Worm (Caenorhabditis elegans) whole organism, L3 larva: Measurements from ENCODE around the gene Y57G11A.2.

Source experiments
- R02D3.7 ChIP-seq: fragments of 150-350 bp; optimal IDR thresholded peaks from 2 replicates; lab custom pipeline; 2014; ENCODE audit warnings: missing biosample characterization, missing genetic modification characterization
- ZK546.5 ChIP-seq: sonication (generic microtip); optimal IDR thresholded peaks from 2 replicates; lab custom pipeline; 2017; ENCODE audit warnings: missing biosample characterization, missing genetic modification characterization
- aly-2 ChIP-seq: fragments of 150-350 bp; optimal IDR thresholded peaks from 2 replicates; lab custom pipeline; 2014; ENCODE audit warnings: missing biosample characterization, missing genetic modification characterization
- ama-1 ChIP-seq: fragments of 150-350 bp; optimal IDR thresholded peaks from 2 replicates; lab custom pipeline; 2018
- ceh-16 ChIP-seq: sonication (generic microtip); optimal IDR thresholded peaks from 2 replicates; lab custom pipeline; 2017; ENCODE audit warnings: missing biosample characterization, missing genetic modification characterization
- ceh-28 ChIP-seq: fragments of 150-350 bp; optimal IDR thresholded peaks from 2 replicates; lab custom pipeline; 2014; ENCODE audit warnings: missing biosample characterization, missing genetic modification reagents, missing genetic modification characterization
- ceh-82 ChIP-seq: fragments of 150-350 bp; optimal IDR thresholded peaks from 2 replicates; lab custom pipeline; 2014; ENCODE audit warnings: missing biosample characterization, missing genetic modification characterization
- daf-12 ChIP-seq: fragments of 150-350 bp; optimal IDR thresholded peaks from 2 replicates; lab custom pipeline; 2014; ENCODE audit warnings: missing biosample characterization, missing genetic modification reagents, missing genetic modification characterization
- egl-27 ChIP-seq: sonication (generic microtip); optimal IDR thresholded peaks from 4 replicates; lab custom pipeline; 2017; ENCODE audit warnings: missing biosample characterization, missing genetic modification reagents, missing genetic modification characterization
- egl-5 ChIP-seq: fragments of 150-350 bp; optimal IDR thresholded peaks from 2 replicates; lab custom pipeline; 2017; ENCODE audit warnings: missing biosample characterization, missing genetic modification reagents, missing genetic modification characterization, inconsistent platforms
- elt-1 ChIP-seq: fragments of 150-350 bp; optimal IDR thresholded peaks from 2 replicates; lab custom pipeline; 2014; ENCODE audit warnings: missing biosample characterization, missing genetic modification characterization
- elt-2 ChIP-seq: sonication (generic microtip); optimal IDR thresholded peaks from 2 replicates; lab custom pipeline; 2016; ENCODE audit warnings: missing genetic modification reagents, mild to moderate bottlenecking, missing genetic modification characterization, missing compliant biosample characterization
- elt-3 ChIP-seq, 3 experiments: fragments of 150-350 bp in 1 of 3; sonication (generic microtip) in 2 of 3; optimal IDR thresholded peaks; 2 replicates in 2 of 3; 4 replicates in 1 of 3; lab custom pipeline; 2014 to 2017; ENCODE audit warnings: missing biosample characterization in 3 of 3, missing genetic modification characterization in 3 of 3
- fkh-10 ChIP-seq: sonication (generic microtip); optimal IDR thresholded peaks from 2 replicates; lab custom pipeline; 2017; ENCODE audit warnings: missing biosample characterization, missing genetic modification reagents, missing genetic modification characterization
- fkh-2 ChIP-seq: fragments of 150-350 bp; optimal IDR thresholded peaks from 2 replicates; lab custom pipeline; 2014; ENCODE audit warnings: missing biosample characterization, missing genetic modification reagents, missing genetic modification characterization
- fos-1 ChIP-seq: fragments of 150-350 bp; optimal IDR thresholded peaks from 2 replicates; lab custom pipeline; 2014; ENCODE audit warnings: missing biosample characterization, missing genetic modification characterization
- jun-1 ChIP-seq: fragments of 150-350 bp; optimal IDR thresholded peaks from 2 replicates; lab custom pipeline; 2014; ENCODE audit warnings: missing biosample characterization, missing genetic modification reagents, missing genetic modification characterization
- lin-15B ChIP-seq: fragments of 150-350 bp; optimal IDR thresholded peaks from 2 replicates; lab custom pipeline; 2014; ENCODE audit warnings: missing biosample characterization, missing genetic modification characterization
- lsy-12 ChIP-seq: sonication (generic microtip); optimal IDR thresholded peaks from 2 replicates; lab custom pipeline; 2016; ENCODE audit warnings: mild to moderate bottlenecking, missing genetic modification characterization, missing compliant biosample characterization
- mdl-1 ChIP-seq: fragments of 150-350 bp; optimal IDR thresholded peaks from 2 replicates; lab custom pipeline; 2014; ENCODE audit warnings: missing biosample characterization, missing genetic modification characterization
- mml-1 ChIP-seq: fragments of 150-350 bp; sonication (generic microtip); optimal IDR thresholded peaks from 3 replicates; lab custom pipeline; 2014; ENCODE audit warnings: missing biosample characterization, missing genetic modification characterization
- nfya-1 ChIP-seq: sonication (generic microtip); optimal IDR thresholded peaks from 2 replicates; lab custom pipeline; 2017; ENCODE audit warnings: missing genetic modification characterization, mild to moderate bottlenecking, missing compliant biosample characterization, antibody characterized with exemption, moderate library complexity; ENCODE audit not compliant: insufficient read depth
- nhr-11 ChIP-seq: fragments of 150-350 bp; optimal IDR thresholded peaks from 2 replicates; lab custom pipeline; 2014; ENCODE audit warnings: missing biosample characterization, missing genetic modification characterization
- nhr-12 ChIP-seq: fragments of 150-350 bp; optimal IDR thresholded peaks from 2 replicates; lab custom pipeline; 2014; ENCODE audit warnings: missing biosample characterization, missing genetic modification characterization
- nhr-23 ChIP-seq: fragments of 150-350 bp; optimal IDR thresholded peaks from 2 replicates; lab custom pipeline; 2014; ENCODE audit warnings: missing biosample characterization, missing genetic modification reagents, missing genetic modification characterization
- nhr-237 ChIP-seq: fragments of 150-350 bp; optimal IDR thresholded peaks from 2 replicates; lab custom pipeline; 2014; ENCODE audit warnings: missing biosample characterization, missing genetic modification characterization
- nhr-25 ChIP-seq: sonication (generic microtip); optimal IDR thresholded peaks from 2 replicates; lab custom pipeline; 2017; ENCODE audit warnings: missing biosample characterization, missing genetic modification characterization
- nhr-43 ChIP-seq: sonication (generic microtip); optimal IDR thresholded peaks from 2 replicates; lab custom pipeline; 2016; ENCODE audit warnings: mild to moderate bottlenecking, missing genetic modification characterization, missing compliant biosample characterization; ENCODE audit not compliant: poor library complexity, severe bottlenecking
- nhr-67 ChIP-seq: fragments of 150-350 bp; optimal IDR thresholded peaks from 2 replicates; lab custom pipeline; 2014; ENCODE audit warnings: missing biosample characterization, missing genetic modification characterization
- nhr-76 ChIP-seq: fragments of 150-350 bp; sonication (generic microtip); optimal IDR thresholded peaks from 5 replicates; lab custom pipeline; 2014; ENCODE audit warnings: missing biosample characterization, missing genetic modification characterization
- nhr-77 ChIP-seq: fragments of 150-350 bp; optimal IDR thresholded peaks from 2 replicates; lab custom pipeline; 2014; ENCODE audit warnings: missing biosample characterization, missing genetic modification characterization
- pha-4 ChIP-seq: fragments of 150-350 bp; optimal IDR thresholded peaks from 2 replicates; lab custom pipeline; 2014; ENCODE audit warnings: missing biosample characterization, missing genetic modification reagents, missing genetic modification characterization
- pqm-1 ChIP-seq: fragments of 150-350 bp; optimal IDR thresholded peaks from 2 replicates; lab custom pipeline; 2017; ENCODE audit warnings: missing biosample characterization, missing genetic modification characterization, inconsistent platforms
- sea-2 ChIP-seq: fragments of 150-350 bp; sonication (generic microtip); optimal IDR thresholded peaks from 4 replicates; lab custom pipeline; 2014; ENCODE audit warnings: missing biosample characterization, missing genetic modification reagents, missing genetic modification characterization
- skn-1 ChIP-seq: fragments of 150-350 bp; optimal IDR thresholded peaks from 2 replicates; lab custom pipeline; 2014; ENCODE audit warnings: missing biosample characterization, missing genetic modification characterization
- snpc-4 ChIP-seq: fragments of 150-350 bp; optimal IDR thresholded peaks from 2 replicates; lab custom pipeline; 2014; ENCODE audit warnings: missing biosample characterization, missing genetic modification characterization
- unc-39 ChIP-seq: sonication (generic microtip); optimal IDR thresholded peaks from 4 replicates; lab custom pipeline; 2017; ENCODE audit warnings: missing biosample characterization, missing genetic modification characterization
- zag-1 ChIP-seq: fragments of 150-350 bp; optimal IDR thresholded peaks from 2 replicates; lab custom pipeline; 2014; ENCODE audit warnings: missing biosample characterization, missing genetic modification characterization
- ztf-11 ChIP-seq: fragments of 150-350 bp; optimal IDR thresholded peaks from 2 replicates; lab custom pipeline; 2014; ENCODE audit warnings: missing biosample characterization, missing genetic modification characterization
- ztf-4 ChIP-seq: fragments of 150-350 bp; optimal IDR thresholded peaks from 2 replicates; lab custom pipeline; 2014; ENCODE audit warnings: missing biosample characterization, missing genetic modification characterization

Y57G11A.2 gene

ce11 chrIV:14519423-14519822 is at the start of gene Y57G11A.2, which contains the start of gene T27E7.1:
Gene Y57G11A.2 (minus strand): TSS chrIV:14519523.
Gene T27E7.1 (plus strand): TSS chrIV:14519759.
- no peak for TF ChIP-seq zag-1 (tag; lab: Kevin White, UChicago)
- no peak for TF ChIP-seq nhr-25 (tag; lab: Kevin White, UChicago)
- no peak for TF ChIP-seq daf-12 (tag; lab: Kevin White, UChicago)
- no peak for TF ChIP-seq ceh-16 (tag; lab: Kevin White, UChicago)
- TF ChIP-seq fkh-10, result no peak
- no peak for TF ChIP-seq nhr-67
- TF ChIP-seq egl-5 (tag; lab: Kevin White, UChicago), result no peak
- TF ChIP-seq elt-3 (tag; optimal IDR thresholded peaks at IDR 0.05; lab: Kevin White, UChicago), result no peak
- TF ChIP-seq nhr-23, result no peak
- TF ChIP-seq egl-27 (tag; lab: Kevin White, UChicago), result no peak
- no peak for TF ChIP-seq fos-1 (tag; lab: Kevin White, UChicago)
- TF ChIP-seq nhr-12, result no peak
- TF ChIP-seq pqm-1 (tag; lab: Kevin White, UChicago), result no peak
- TF ChIP-seq, all 47 proteins: peak for 0

ce11 chrIV:14565062-14565461 is 45.7 kb upstream of the Y57G11A.2 start, which contains the start of gene Y57G11B.2:
Gene Y57G11B.2 (plus strand): TSS chrIV:14565362.
- no peak for TF ChIP-seq jun-1 (tag; lab: Kevin White, UChicago)
- no peak for TF ChIP-seq R02D3.7 (tag; lab: Kevin White, UChicago)
- no peak for TF ChIP-seq pqm-1 (tag; lab: Kevin White, UChicago)
- TF ChIP-seq daf-12 (tag; lab: Kevin White, UChicago), result no peak
- no peak for TF ChIP-seq pha-4
- no peak for TF ChIP-seq nhr-43 (tag; lab: Kevin White, UChicago)
- no peak for TF ChIP-seq sea-2 (GFP tag; lab: Kevin White, UChicago)
- no peak for TF ChIP-seq mml-1
- TF ChIP-seq elt-1, result no peak
- TF ChIP-seq egl-27 (tag; lab: Kevin White, UChicago), result no peak
- no peak for TF ChIP-seq nhr-77 (tag; lab: Kevin White, UChicago)
- TF ChIP-seq nhr-76 (tag; lab: Kevin White, UChicago), result no peak
- no peak for TF ChIP-seq nhr-12
- no peak for TF ChIP-seq ceh-16 (tag; lab: Kevin White, UChicago)
- TF ChIP-seq ztf-11 (tag; lab: Kevin White, UChicago), result no peak
- TF ChIP-seq nhr-237, result no peak
- no peak for TF ChIP-seq nhr-25 (tag; lab: Kevin White, UChicago)
- no peak for TF ChIP-seq nhr-11 (tag; lab: Kevin White, UChicago)
- TF ChIP-seq ceh-28, result no peak
- no peak for TF ChIP-seq fos-1 (tag; lab: Kevin White, UChicago)

ce11 chrIV:14562649-14563268 is 43.4 kb upstream of the Y57G11A.2 start:
- TF ChIP-seq ceh-28 (no peak), lin-15B (tag; lab: Kevin White, UChicago) (no peak), lsy-12 (tag; lab: Kevin White, UChicago) (no peak), ZK546.5 (tag; lab: Kevin White, UChicago) (no peak), R02D3.7 (tag; lab: Kevin White, UChicago) (no peak), pqm-1 (tag; lab: Kevin White, UChicago) (peak; percentile 13), nhr-11 (tag; lab: Kevin White, UChicago) (no peak), ceh-82 (tag; lab: Kevin White, UChicago) (no peak), snpc-4 (peak; percentile 3), ztf-4 (tag; lab: Kevin White, UChicago) (no peak), pha-4 (peak; percentile 34), jun-1 (tag; lab: Kevin White, UChicago) (no peak), nhr-77 (tag; lab: Kevin White, UChicago) (no peak), fkh-2 (no peak), zag-1 (tag; lab: Kevin White, UChicago) (no peak), sea-2 (GFP tag; lab: Kevin White, UChicago) (no peak), unc-39 (tag; lab: Kevin White, UChicago) (no peak), elt-2 (tag; lab: Kevin White, UChicago) (peak; percentile 50)
- TF ChIP-seq, all 47 proteins: peak for 4

- TF ChIP-seq mml-1 (no peak), pqm-1 (tag; lab: Kevin White, UChicago) (peak; percentile 49), nhr-67 (no peak), nhr-23 (no peak), skn-1 (no peak), lsy-12 (tag; lab: Kevin White, UChicago) (no peak), ama-1 (lab: Kevin White, UChicago) (no peak), aly-2 (tag; lab: Kevin White, UChicago) (no peak), elt-3 (tag; optimal IDR thresholded peaks at IDR 0.05; lab: Kevin White, UChicago) (no peak), ZK546.5 (tag; lab: Kevin White, UChicago) (no peak), elt-2 (tag; lab: Kevin White, UChicago) (peak; percentile 83), unc-39 (tag; lab: Kevin White, UChicago) (no peak), ztf-4 (tag; lab: Kevin White, UChicago) (no peak), fos-1 (tag; lab: Kevin White, UChicago) (no peak), egl-27 (tag; lab: Kevin White, UChicago) (no peak), mdl-1 (tag; lab: Kevin White, UChicago) (no peak), jun-1 (tag; lab: Kevin White, UChicago) (peak; percentile 15), sea-2 (GFP tag; lab: Kevin White, UChicago) (no peak), R02D3.7 (tag; lab: Kevin White, UChicago) (no peak), pha-4 (peak; percentile 79), nfya-1 (tag; lab: Kevin White, UChicago) (no peak)
Measured at ce11 chrIV:14561677-14562076, 42.4 kb upstream of the Y57G11A.2 start.
